Fruit fly (Drosophila melanogaster): ENCODE data around the gene CG8281.

Gene CG8281

DNA sequence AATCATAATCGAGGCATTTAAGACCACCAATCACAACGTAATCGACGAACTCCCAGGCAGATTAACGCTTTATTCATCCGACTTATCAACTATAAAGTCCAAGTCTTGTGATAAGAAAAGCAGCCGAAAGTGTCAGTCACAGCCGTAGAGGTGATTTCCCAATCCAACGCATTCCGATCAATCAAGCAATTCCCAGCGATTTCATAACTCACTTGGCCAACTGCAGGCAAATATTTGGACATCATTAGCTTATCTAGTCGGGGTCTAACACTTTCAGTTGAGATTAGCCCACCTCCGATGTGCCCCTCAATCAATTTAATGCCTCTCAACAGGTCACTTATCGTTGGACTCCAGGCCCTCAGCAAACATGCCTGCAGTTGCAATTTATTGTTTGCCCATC lies 50.8 kb downstream of the CG8281 start:
- TF ChIP-seq Snoo (tag; optimal IDR thresholded peaks at IDR 0.05) (no peak), D1 (tag; optimal IDR thresholded peaks at IDR 0.05) (no peak), EcR (GFP tag; optimal IDR thresholded peaks at IDR 0.05) (no peak), fd96Ca (GFP tag; IDR thresholded peaks at IDR 0.05) (no peak), gl (tag; optimal IDR thresholded peaks at IDR 0.05) (no peak), CG8159 (tag; optimal IDR thresholded peaks at IDR 0.05) (no peak), Pif1A (GFP tag; optimal IDR thresholded peaks at IDR 0.05) (no peak), CG15710 (tag; optimal IDR thresholded peaks at IDR 0.05) (no peak), CG13204 (GFP tag; optimal IDR thresholded peaks at IDR 0.05) (no peak), CG34367 (tag; optimal IDR thresholded peaks at IDR 0.05) (no peak), CG32121 (GFP tag; IDR thresholded peaks at IDR 0.05) (no peak), CG14655 (GFP tag; optimal IDR thresholded peaks at IDR 0.05) (no peak), CG9948 (tag; optimal IDR thresholded peaks at IDR 0.05) (no peak)

Measured in whole organism, pupa.